Fruit fly (Drosophila melanogaster) whole organism, embryonic: ENCODE measurements around the gene GNBP1.
A peak's percentile ranks its signal among the peaks of the same experiment; 100 is the strongest.

Experiments
- Antp ChIP-seq: fragments of 200-800 bp; sonication (Bioruptor generic); optimal IDR thresholded peaks from 3 replicates; lab custom pipeline; 2016; ENCODE audit warnings: missing biosample characterization, missing genetic modification characterization
- Bdp1 ChIP-seq: fragments of 200-800 bp; sonication (Bioruptor generic); optimal IDR thresholded peaks from 3 replicates; lab custom pipeline; 2016; ENCODE audit warnings: missing biosample characterization, missing genetic modification characterization
- CG10147 ChIP-seq: fragments of 200-800 bp; sonication (Bioruptor generic); optimal IDR thresholded peaks from 2 replicates; lab custom pipeline; 2019; ENCODE audit warnings: missing biosample characterization, mild to moderate bottlenecking, missing genetic modification characterization, moderate library complexity
- CG10431 ChIP-seq: fragments of 200-800 bp; sonication (Bioruptor generic); optimal IDR thresholded peaks from 3 replicates; lab custom pipeline; 2018; ENCODE audit warnings: missing biosample characterization, mild to moderate bottlenecking, missing genetic modification characterization
- CG10543 ChIP-seq: fragments of 200-800 bp; sonication (Bioruptor generic); optimal IDR thresholded peaks from 3 replicates; lab custom pipeline; 2017; ENCODE audit warnings: missing biosample characterization, mild to moderate bottlenecking, missing genetic modification characterization, moderate library complexity
- CG11504 ChIP-seq: fragments of 200-800 bp; sonication (Bioruptor generic); optimal IDR thresholded peaks from 3 replicates; lab custom pipeline; 2019; ENCODE audit warnings: missing biosample characterization, mild to moderate bottlenecking, missing genetic modification characterization, moderate library complexity
- CG12299 ChIP-seq: fragments of 200-800 bp; sonication (Bioruptor generic); optimal IDR thresholded peaks from 2 replicates; lab custom pipeline; 2018; ENCODE audit warnings: missing biosample characterization, mild to moderate bottlenecking, missing genetic modification characterization
- CG12659 ChIP-seq: fragments of 200-800 bp; sonication (Bioruptor generic); optimal IDR thresholded peaks from 3 replicates; lab custom pipeline; 2017; ENCODE audit warnings: mild to moderate bottlenecking, missing biosample characterization, missing genetic modification reagents, missing genetic modification characterization
- CG15514 ChIP-seq: fragments of 200-800 bp; sonication (Bioruptor generic); optimal IDR thresholded peaks from 3 replicates; lab custom pipeline; 2017; ENCODE audit warnings: missing biosample characterization, missing genetic modification characterization, mild to moderate bottlenecking, moderate library complexity, missing genetic modification reagents
- CG17802 ChIP-seq: fragments of 200-800 bp; sonication (Bioruptor generic); optimal IDR thresholded peaks from 2 replicates; lab custom pipeline; 2018; ENCODE audit warnings: missing biosample characterization, mild to moderate bottlenecking, missing genetic modification characterization, moderate library complexity
- CG17829 ChIP-seq: fragments of 200-800 bp; optimal IDR thresholded peaks from 2 replicates; lab custom pipeline; 2019; ENCODE audit warnings: missing biosample characterization, mild to moderate bottlenecking, missing genetic modification characterization, moderate library complexity
- CG1792 ChIP-seq: fragments of 200-800 bp; sonication (Bioruptor generic); optimal IDR thresholded peaks from 2 replicates; lab custom pipeline; 2016; ENCODE audit warnings: missing biosample characterization, missing genetic modification characterization
- CG18262 ChIP-seq: fragments of 200-800 bp; optimal IDR thresholded peaks from 3 replicates; lab custom pipeline; 2019; ENCODE audit warnings: missing biosample characterization, mild to moderate bottlenecking, missing genetic modification characterization, moderate library complexity
- CG2120 ChIP-seq: fragments of 200-800 bp; sonication (Bioruptor generic); optimal IDR thresholded peaks from 3 replicates; lab custom pipeline; 2016; ENCODE audit warnings: missing biosample characterization, missing genetic modification characterization
- CG2199 ChIP-seq: fragments of 200-800 bp; sonication (Bioruptor generic); IDR thresholded peaks from 3 replicates; pipeline ENCODE4 v1.3.6; 2022; ENCODE audit warnings: missing biosample characterization, missing genetic modification characterization
- CG3065 ChIP-seq: fragments of 200-800 bp; sonication (Bioruptor generic); optimal IDR thresholded peaks from 2 replicates; lab custom pipeline; 2016; ENCODE audit warnings: missing biosample characterization, missing genetic modification characterization
- CG31365 ChIP-seq: fragments of 200-800 bp; sonication (Bioruptor generic); optimal IDR thresholded peaks from 2 replicates; lab custom pipeline; 2018; ENCODE audit warnings: missing biosample characterization, mild to moderate bottlenecking, missing genetic modification characterization
- CG33213 ChIP-seq: fragments of 200-800 bp; sonication (Bioruptor generic); optimal IDR thresholded peaks from 3 replicates; lab custom pipeline; 2016; ENCODE audit warnings: missing biosample characterization, missing genetic modification characterization
- CG34422 ChIP-seq: fragments of 200-800 bp; sonication (Bioruptor generic); IDR thresholded peaks from 3 replicates; pipeline ENCODE4 v1.3.6; 2022; ENCODE audit warnings: missing biosample characterization, missing genetic modification characterization
- CG43689 ChIP-seq: fragments of 200-800 bp; sonication (Bioruptor generic); IDR thresholded peaks from 2 replicates; pipeline ENCODE4 v1.3.6; 2022; ENCODE audit warnings: missing biosample characterization, missing genetic modification characterization
- CG4617 ChIP-seq: fragments of 200-800 bp; sonication (Bioruptor generic); optimal IDR thresholded peaks from 3 replicates; lab custom pipeline; 2016; ENCODE audit warnings: missing biosample characterization, missing genetic modification characterization, borderline replicate concordance
- CG6765 ChIP-seq: fragments of 200-800 bp; sonication (Bioruptor generic); optimal IDR thresholded peaks from 3 replicates; lab custom pipeline; 2017; ENCODE audit warnings: missing biosample characterization, mild to moderate bottlenecking, missing genetic modification characterization
- CG6791 ChIP-seq: fragments of 200-800 bp; sonication (Bioruptor generic); IDR thresholded peaks from 3 replicates; pipeline ENCODE4 v1.3.6; 2022; ENCODE audit warnings: missing biosample characterization, missing genetic modification characterization; ENCODE audit not compliant: partially characterized antibody
- CG8290 ChIP-seq, 3 experiments: fragments of 200-800 bp; sonication (Bioruptor generic); optimal IDR thresholded peaks; 2 replicates each; lab custom pipeline; 2016 to 2019; ENCODE audit warnings: missing biosample characterization in 3 of 3, missing genetic modification characterization in 3 of 3, mild to moderate bottlenecking in 2 of 3, moderate library complexity in 1 of 3
- CoRest ChIP-seq: fragments of 200-800 bp; sonication (Bioruptor generic); optimal IDR thresholded peaks from 3 replicates; lab custom pipeline; 2018; ENCODE audit warnings: missing biosample characterization, mild to moderate bottlenecking, missing genetic modification characterization, moderate library complexity
- D19B ChIP-seq: fragments of 200-800 bp; sonication (Bioruptor generic); optimal IDR thresholded peaks from 2 replicates; lab custom pipeline; 2017; ENCODE audit warnings: missing biosample characterization, mild to moderate bottlenecking, missing genetic modification characterization
- Deaf1 ChIP-seq: fragments of 200-800 bp; optimal IDR thresholded peaks from 3 replicates; lab custom pipeline; 2019; ENCODE audit warnings: missing biosample characterization, mild to moderate bottlenecking, missing genetic modification characterization, moderate library complexity
- HLH54F ChIP-seq: fragments of 200-800 bp; sonication (Bioruptor generic); optimal IDR thresholded peaks from 3 replicates; lab custom pipeline; 2016; ENCODE audit warnings: missing biosample characterization, missing genetic modification characterization
- Hr51 ChIP-seq, 2 experiments: fragments of 200-800 bp; sonication (Bioruptor generic); optimal IDR thresholded peaks; 2 replicates in 1 of 2; 3 replicates in 1 of 2; lab custom pipeline; 2016 to 2018; ENCODE audit warnings: missing biosample characterization in 2 of 2, missing genetic modification characterization in 2 of 2, mild to moderate bottlenecking in 1 of 2, moderate library complexity in 1 of 2
- Lpt ChIP-seq: fragments of >200 bp; optimal IDR thresholded peaks from 2 replicates; lab custom pipeline; 2018; ENCODE audit warnings: missing biosample characterization, missing genetic modification characterization
- NC2β ChIP-seq: fragments of 200-800 bp; sonication (Bioruptor generic); optimal IDR thresholded peaks from 2 replicates; lab custom pipeline; 2016; ENCODE audit warnings: missing biosample characterization, missing genetic modification characterization
- Pdp1 ChIP-seq, 2 experiments: fragments of 200-800 bp; sonication (Bioruptor generic); optimal IDR thresholded peaks; 3 replicates each; lab custom pipeline; 2016; ENCODE audit warnings: missing biosample characterization in 2 of 2, missing genetic modification characterization in 2 of 2, mild to moderate bottlenecking in 1 of 2, moderate library complexity in 1 of 2
- Ptx1 ChIP-seq: fragments of 200-800 bp; sonication (Bioruptor generic); IDR thresholded peaks from 2 replicates; pipeline ENCODE4 v1.3.6; 2022; ENCODE audit warnings: missing biosample characterization, missing genetic modification characterization
- Sox100B ChIP-seq: fragments of 200-800 bp; sonication (Bioruptor generic); optimal IDR thresholded peaks from 3 replicates; lab custom pipeline; 2018; ENCODE audit warnings: missing biosample characterization, mild to moderate bottlenecking, missing genetic modification characterization
- Sry-β ChIP-seq: fragments of 200-800 bp; sonication (Bioruptor generic); optimal IDR thresholded peaks from 2 replicates; lab custom pipeline; 2018; ENCODE audit warnings: missing biosample characterization, mild to moderate bottlenecking, missing genetic modification characterization, moderate library complexity
- ac ChIP-seq: fragments of 200-800 bp; sonication (Bioruptor generic); optimal IDR thresholded peaks from 3 replicates; lab custom pipeline; 2017; ENCODE audit warnings: missing biosample characterization, mild to moderate bottlenecking, missing genetic modification characterization
- br ChIP-seq: fragments of >200 bp; optimal IDR thresholded peaks from 2 replicates; lab custom pipeline; 2017
- dimm ChIP-seq: fragments of 200-800 bp; sonication (Bioruptor generic); IDR thresholded peaks from 2 replicates; pipeline ENCODE4 v1.3.6; 2022; ENCODE audit warnings: missing biosample characterization, missing genetic modification characterization
- ewg ChIP-seq: fragments of 200-800 bp; sonication (Bioruptor generic); optimal IDR thresholded peaks from 3 replicates; lab custom pipeline; 2017; ENCODE audit warnings: mild to moderate bottlenecking, missing biosample characterization, missing genetic modification reagents, missing genetic modification characterization
- gcm ChIP-seq: fragments of 200-800 bp; sonication (Bioruptor generic); optimal IDR thresholded peaks from 2 replicates; lab custom pipeline; 2019; ENCODE audit warnings: missing biosample characterization, mild to moderate bottlenecking, missing genetic modification characterization, moderate library complexity
- grau ChIP-seq: fragments of 200-800 bp; optimal IDR thresholded peaks from 3 replicates; lab custom pipeline; 2019; ENCODE audit warnings: missing biosample characterization, mild to moderate bottlenecking, missing genetic modification characterization, moderate library complexity
- gro ChIP-seq: fragments of 200-800 bp; sonication (Bioruptor generic); optimal IDR thresholded peaks from 2 replicates; lab custom pipeline; 2016; ENCODE audit warnings: missing biosample characterization, missing genetic modification characterization
- hkb ChIP-seq, 2 experiments: fragments of 200-800 bp in 1 of 2; fragments of >200 bp in 1 of 2; sonication (Bioruptor generic) in 1 of 2; IDR thresholded peaks in 1 of 2; optimal IDR thresholded peaks in 1 of 2; 2 replicates each; pipeline versions ENCODE4 v1.3.6 to Lab custom; 2017 to 2022; ENCODE audit warnings: missing biosample characterization in 1 of 2, missing genetic modification characterization in 1 of 2
- lov ChIP-seq, 2 experiments: fragments of 200-800 bp in 1 of 2; fragments of >200 bp in 1 of 2; sonication (Bioruptor generic) in 1 of 2; IDR thresholded peaks in 1 of 2; optimal IDR thresholded peaks in 1 of 2; 2 replicates in 1 of 2; 3 replicates in 1 of 2; pipeline versions ENCODE4 v1.3.6 to Lab custom; 2017 to 2022; ENCODE audit warnings: missing biosample characterization in 1 of 2, missing genetic modification characterization in 1 of 2
- nmo ChIP-seq: fragments of 200-800 bp; sonication (Bioruptor generic); optimal IDR thresholded peaks from 2 replicates; lab custom pipeline; 2018; ENCODE audit warnings: missing biosample characterization, mild to moderate bottlenecking, missing genetic modification characterization, moderate library complexity
- pros ChIP-seq: fragments of 200-800 bp; sonication (Bioruptor generic); optimal IDR thresholded peaks from 3 replicates; lab custom pipeline; 2019; ENCODE audit warnings: missing biosample characterization, mild to moderate bottlenecking, missing genetic modification characterization, moderate library complexity
- tap ChIP-seq: fragments of 200-800 bp; optimal IDR thresholded peaks from 3 replicates; lab custom pipeline; 2019; ENCODE audit warnings: missing biosample characterization, mild to moderate bottlenecking, missing genetic modification characterization, moderate library complexity
- wdn ChIP-seq: fragments of 200-800 bp; sonication (Bioruptor generic); IDR thresholded peaks from 2 replicates; pipeline ENCODE4 v1.3.6; 2022; ENCODE audit warnings: missing biosample characterization, missing genetic modification characterization

Gene GNBP1

dm6 chr3L:18672986-18673633 lies 2.5 kb upstream of the GNBP1 start, which contains the start of gene Capr (continued):
- TF ChIP-seq CG6791 (GFP tag; lab: Robert Waterston, UW) (peak; percentile 100), NC2β (no peak), CG10431 (GFP tag; lab: Kevin White, UChicago) (no peak), CG11504 (tag; lab: Kevin White, UChicago) (peak; percentile 69), CG10147 (GFP tag; lab: Kevin White, UChicago) (no peak), Hr51 (GFP tag; optimal IDR thresholded peaks at IDR 0.05; lab: Kevin White, UChicago) (peak in 1 of 2 experiments; percentile 44), CG33213 (GFP tag; lab: Kevin White, UChicago) (peak; percentile 15), Bdp1 (GFP tag; lab: Kevin White, UChicago) (no peak), hkb (optimal IDR thresholded peaks at IDR 0.05; lab: Kevin White, UChicago) (no peak), hkb (GFP tag; IDR thresholded peaks at IDR 0.05; lab: Robert Waterston, UW) (no peak), grau (tag; lab: Kevin White, UChicago) (peak; percentile 30), CG2199 (no peak), Sry-β (no peak), nmo (GFP tag; lab: Kevin White, UChicago) (peak; percentile 55), CG31365 (tag; lab: Kevin White, UChicago) (no peak), CG10543 (GFP tag; lab: Kevin White, UChicago) (peak; percentile 36), CG12659 (GFP tag; lab: Kevin White, UChicago) (peak; percentile 67), Ptx1 (no peak), Pdp1 (GFP tag; optimal IDR thresholded peaks at IDR 0.05; lab: Kevin White, UChicago) (peak; percentile 27 to 42), Deaf1 (peak; percentile 63), ewg (GFP tag; lab: Kevin White, UChicago) (no peak), CG2120 (GFP tag; lab: Kevin White, UChicago) (peak; percentile 24), CG18262 (tag; lab: Kevin White, UChicago) (peak; percentile 35), CG1792 (no peak), CG15514 (GFP tag; lab: Kevin White, UChicago) (peak; percentile 84), Sox100B (GFP tag; lab: Kevin White, UChicago) (no peak), wdn (no peak), ac (GFP tag; lab: Kevin White, UChicago) (no peak), CG17829 (tag; lab: Kevin White, UChicago) (peak; percentile 58), CG43689 (GFP tag; lab: Robert Waterston, UW) (no peak), pros (GFP tag; lab: Kevin White, UChicago) (no peak), tap (tag; lab: Kevin White, UChicago) (no peak), br (no peak), CG34422 (peak; percentile 54; the same call in 1 of the 3 replicates), CG17802 (tag; lab: Kevin White, UChicago) (peak; percentile 14), CG4617 (GFP tag; lab: Kevin White, UChicago) (peak; percentile 37), CG3065 (GFP tag; lab: Kevin White, UChicago) (no peak), gro (GFP tag; lab: Kevin White, UChicago) (peak; percentile 68), D19B (GFP tag; lab: Kevin White, UChicago) (no peak), CG12299 (tag; lab: Kevin White, UChicago) (no peak), Lpt (GFP tag; lab: Kevin White, UChicago) (no peak), CG6765 (peak; percentile 3), CoRest (tag; lab: Kevin White, UChicago) (peak; percentile 34), gcm (GFP tag; lab: Kevin White, UChicago) (no peak), CG8290 (GFP tag; optimal IDR thresholded peaks at IDR 0.05; lab: Kevin White, UChicago) (peak; percentile 10), CG8290 (tag; optimal IDR thresholded peaks at IDR 0.05; lab: Kevin White, UChicago) (peak; percentile 55 to 79), dimm (GFP tag; lab: Robert Waterston, UW) (no peak), HLH54F (GFP tag; lab: Kevin White, UChicago) (peak; percentile 13), lov (optimal IDR thresholded peaks at IDR 0.05; lab: Kevin White, UChicago) (no peak), lov (GFP tag; IDR thresholded peaks at IDR 0.05; lab: Robert Waterston, UW) (peak; percentile 48; the same call in 1 of the 3 replicates), Antp (GFP tag; lab: Kevin White, UChicago) (peak; percentile 34)
